Worm (Caenorhabditis elegans) whole organism, midembryonic: Measurements from ENCODE around the gene C24B9.3.

ENCODE experiments used
- T22C8.4 ChIP-seq: fragments of 200-800 bp; sonication (Bioruptor generic); IDR thresholded peaks from 2 replicates; pipeline ENCODE4 v1.3.6; 2022; ENCODE audit warnings: missing genetic modification characterization, missing compliant biosample characterization
- cog-1 ChIP-seq: sonication (generic microtip); optimal IDR thresholded peaks from 2 replicates; lab custom pipeline; 2016; ENCODE audit warnings: missing genetic modification characterization, missing compliant biosample characterization
- flt-1 ChIP-seq: fragments of 200-800 bp; sonication (Bioruptor generic); IDR thresholded peaks from 2 replicates; pipeline ENCODE4 v1.3.6; 2022; ENCODE audit warnings: missing genetic modification characterization, missing compliant biosample characterization
- klf-2 ChIP-seq: fragments of 200-800 bp; sonication (Bioruptor generic); conservative IDR thresholded peaks from 2 replicates; pipeline ENCODE4 v1.3.6; 2022; ENCODE audit warnings: missing genetic modification reagents, missing genetic modification characterization, missing compliant biosample characterization
- med-1 ChIP-seq: sonication (generic microtip); optimal IDR thresholded peaks from 2 replicates; lab custom pipeline; 2017; ENCODE audit warnings: missing genetic modification characterization, mild to moderate bottlenecking, missing compliant biosample characterization, antibody characterized with exemption, missing genetic modification reagents; ENCODE audit not compliant: insufficient read depth
- ref-1 ChIP-seq: fragments of 200-800 bp; sonication (Bioruptor generic); conservative IDR thresholded peaks from 2 replicates; pipeline ENCODE4 v1.3.6; 2022; ENCODE audit warnings: missing genetic modification reagents, missing genetic modification characterization, missing compliant biosample characterization
- tab-1 ChIP-seq: fragments of 200-800 bp; sonication (Bioruptor generic); IDR thresholded peaks from 2 replicates; pipeline ENCODE4 v1.3.6; 2022; ENCODE audit warnings: missing genetic modification characterization, missing compliant biosample characterization
- ztf-23 ChIP-seq: fragments of 200-800 bp; sonication (Bioruptor generic); IDR thresholded peaks from 2 replicates; pipeline ENCODE4 v1.3.6; 2022; ENCODE audit warnings: missing genetic modification reagents, missing genetic modification characterization, missing compliant biosample characterization
- ztf-29 ChIP-seq: fragments of 200-800 bp; sonication (Bioruptor generic); IDR thresholded peaks from 2 replicates; pipeline ENCODE4 v1.3.6; 2022; ENCODE audit warnings: missing genetic modification reagents, missing genetic modification characterization, missing compliant biosample characterization

C24B9.3 gene

ce11 chrV:2711429-2711828 lies at the start of gene C24B9.3:
C24B9.3 (minus strand) TSS chrV:2711599.
- TF ChIP-seq tab-1 (GFP tag; lab: Robert Waterston, UW) (no peak), cog-1 (tag; lab: Kevin White, UChicago) (no peak), klf-2 (GFP tag; lab: Robert Waterston, UW) (no peak), med-1 (GFP tag; lab: Kevin White, UChicago) (no peak), ztf-23 (no peak), ztf-29 (GFP tag; lab: Robert Waterston, UW) (no peak), T22C8.4 (GFP tag; lab: Robert Waterston, UW) (no peak), ref-1 (GFP tag; lab: Robert Waterston, UW) (no peak), flt-1 (no peak)

ce11 chrV:2759456-2759855 lies 48.1 kb upstream of the C24B9.3 start, which contains the start of gene srg-58:
srg-58 (minus strand) TSS chrV:2759556.
- TF ChIP-seq ref-1 (GFP tag; lab: Robert Waterston, UW) (no peak), T22C8.4 (GFP tag; lab: Robert Waterston, UW) (no peak), cog-1 (tag; lab: Kevin White, UChicago) (no peak), klf-2 (GFP tag; lab: Robert Waterston, UW) (no peak), med-1 (GFP tag; lab: Kevin White, UChicago) (no peak), ztf-23 (no peak), flt-1 (no peak), ztf-29 (GFP tag; lab: Robert Waterston, UW) (no peak), tab-1 (GFP tag; lab: Robert Waterston, UW) (no peak)

ce11 chrV:2758437-2758836 lies 47.0 kb upstream of the C24B9.3 start:
- TF ChIP-seq ztf-29 (GFP tag; lab: Robert Waterston, UW), result no peak
- TF ChIP-seq med-1 (GFP tag; lab: Kevin White, UChicago), result no peak
- 0 out of 2 replicates have a peak, but pooled peaks have one; percentile 39 for TF ChIP-seq tab-1 (GFP tag; lab: Robert Waterston, UW)
- TF ChIP-seq cog-1 (tag; lab: Kevin White, UChicago), result no peak
- TF ChIP-seq flt-1, result no peak
- no peak for TF ChIP-seq ref-1 (GFP tag; lab: Robert Waterston, UW)
- TF ChIP-seq T22C8.4 (GFP tag; lab: Robert Waterston, UW), result no peak
- no peak for TF ChIP-seq ztf-23
- 0 out of 2 replicates have a peak, but pooled peaks have one; percentile 11 for TF ChIP-seq klf-2 (GFP tag; lab: Robert Waterston, UW)

ce11 chrV:2757226-2757893 lies 46.0 kb upstream of the C24B9.3 start, which contains the start of gene srx-28:
srx-28 (minus strand) TSS chrV:2757276.
- TF ChIP-seq klf-2 (GFP tag; lab: Robert Waterston, UW), result no peak
- TF ChIP-seq med-1 (GFP tag; lab: Kevin White, UChicago), result no peak
- no peak for TF ChIP-seq ref-1 (GFP tag; lab: Robert Waterston, UW)

ce11 chrV:2753007-2753406 lies 41.6 kb upstream of the C24B9.3 start, which contains the start of gene srx-26:
srx-26 (minus strand) TSS chrV:2753107.
- TF ChIP-seq cog-1 (tag; lab: Kevin White, UChicago) (no peak), ztf-29 (GFP tag; lab: Robert Waterston, UW) (no peak), ref-1 (GFP tag; lab: Robert Waterston, UW) (no peak), T22C8.4 (GFP tag; lab: Robert Waterston, UW) (no peak), ztf-23 (no peak), flt-1 (no peak), med-1 (GFP tag; lab: Kevin White, UChicago) (no peak), klf-2 (GFP tag; lab: Robert Waterston, UW) (no peak), tab-1 (GFP tag; lab: Robert Waterston, UW) (no peak)

- TF ChIP-seq T22C8.4 (GFP tag; lab: Robert Waterston, UW) (no peak), cog-1 (tag; lab: Kevin White, UChicago) (no peak), ztf-29 (GFP tag; lab: Robert Waterston, UW) (no peak), tab-1 (GFP tag; lab: Robert Waterston, UW) (no peak), ztf-23 (no peak), ref-1 (GFP tag; lab: Robert Waterston, UW) (no peak), flt-1 (no peak), klf-2 (GFP tag; lab: Robert Waterston, UW) (no peak), med-1 (GFP tag; lab: Kevin White, UChicago) (no peak)
These were observed 38.6 kb upstream of the C24B9.3 start, which contains the start of gene srx-24 for ce11 chrV:2750006-2750405. srx-24 (minus strand) TSS chrV:2750106.

ce11 chrV:2746404-2746803 lies 35.0 kb upstream of the C24B9.3 start:
- TF ChIP-seq med-1 (GFP tag; lab: Kevin White, UChicago) (no peak), klf-2 (GFP tag; lab: Robert Waterston, UW) (no peak), tab-1 (GFP tag; lab: Robert Waterston, UW) (no peak), flt-1 (no peak), T22C8.4 (GFP tag; lab: Robert Waterston, UW) (no peak), ref-1 (GFP tag; lab: Robert Waterston, UW) (no peak), ztf-29 (GFP tag; lab: Robert Waterston, UW) (no peak), ztf-23 (no peak), cog-1 (tag; lab: Kevin White, UChicago) (no peak)

ce11 chrV:2742298-2742697 lies 30.9 kb upstream of the C24B9.3 start, which contains the start of gene srg-62:
srg-62 (minus strand) TSS chrV:2742398.
- TF ChIP-seq flt-1, result no peak
- no peak for TF ChIP-seq ref-1 (GFP tag; lab: Robert Waterston, UW)
- no peak for TF ChIP-seq klf-2 (GFP tag; lab: Robert Waterston, UW)
- no peak for TF ChIP-seq tab-1 (GFP tag; lab: Robert Waterston, UW)
- TF ChIP-seq ztf-23, result no peak
- TF ChIP-seq cog-1 (tag; lab: Kevin White, UChicago), result no peak
- TF ChIP-seq ztf-29 (GFP tag; lab: Robert Waterston, UW), result no peak
- no peak for TF ChIP-seq med-1 (GFP tag; lab: Kevin White, UChicago)
- TF ChIP-seq T22C8.4 (GFP tag; lab: Robert Waterston, UW), result no peak

ce11 chrV:2740228-2740627 lies 28.8 kb upstream of the C24B9.3 start, which contains the start of gene srg-61:
srg-61 (minus strand) TSS chrV:2740328.
- TF ChIP-seq klf-2 (GFP tag; lab: Robert Waterston, UW) (no peak), med-1 (GFP tag; lab: Kevin White, UChicago) (no peak), tab-1 (GFP tag; lab: Robert Waterston, UW) (no peak), ref-1 (GFP tag; lab: Robert Waterston, UW) (no peak), cog-1 (tag; lab: Kevin White, UChicago) (no peak), T22C8.4 (GFP tag; lab: Robert Waterston, UW) (no peak)
